Worm (Caenorhabditis elegans): ENCODE measurements around the gene R107.5.

R107.5 gene

DNA sequence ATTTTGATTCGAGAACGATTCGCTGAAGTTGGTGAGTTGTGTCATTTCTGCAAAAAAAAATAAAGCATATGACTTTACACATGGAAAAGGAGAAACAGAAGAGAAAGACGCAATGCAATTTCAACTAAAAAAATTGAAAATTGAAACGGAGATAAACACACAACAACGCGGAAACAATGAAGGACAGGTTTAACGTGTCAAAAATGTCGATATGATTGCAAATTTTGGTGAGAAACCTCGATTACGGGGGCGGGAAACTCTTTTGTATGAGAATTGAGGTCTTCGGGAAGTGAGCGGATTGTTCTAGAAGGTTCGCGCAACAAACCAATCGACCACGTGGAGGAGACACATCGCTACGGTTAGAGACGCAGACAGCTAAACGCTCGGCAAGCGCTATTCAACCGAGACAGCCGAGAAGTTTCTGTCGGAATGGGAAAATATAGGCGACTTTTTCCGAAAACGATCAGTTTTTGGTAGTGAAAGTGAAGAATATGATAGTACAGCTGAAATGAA, at the start of gene R107.5:
R107.5 (minus strand) TSS at position 51 of the 513 bp plus-strand sequence.
- TF ChIP-seq tlf-1 (GFP tag; optimal IDR thresholded peaks at IDR 0.05) (peak; percentile 94), B0336.3 (GFP tag; IDR thresholded peaks at IDR 0.05) (peak; percentile 94), madf-3 (GFP tag; IDR thresholded peaks at IDR 0.05) (peak; percentile 82), aptf-2 (GFP tag; conservative IDR thresholded peaks at IDR 0.05) (no peak), ztf-18 (tag; optimal IDR thresholded peaks at IDR 0.05) (peak; percentile 63), F49E8.2 (tag; optimal IDR thresholded peaks at IDR 0.05; ENCODE audit: insufficient read depth) (no peak), F23B12.7 (tag; optimal IDR thresholded peaks at IDR 0.05; ENCODE audit: insufficient read depth) (no peak), egl-44 (GFP tag; IDR thresholded peaks at IDR 0.05) (peak; percentile 84), lir-1 (GFP tag; conservative IDR thresholded peaks at IDR 0.05) (peak; percentile 93), attf-6 (GFP tag; IDR thresholded peaks at IDR 0.05) (peak; percentile 55; the same call in 1 of the 2 replicates), tbx-9 (tag; optimal IDR thresholded peaks at IDR 0.05; ENCODE audit: borderline replicate concordance) (peak; percentile 34), zfh-2 (GFP tag; conservative IDR thresholded peaks at IDR 0.05) (peak; percentile 93), tbp1 (GFP tag; optimal IDR thresholded peaks at IDR 0.05) (peak; percentile 76), ccch-3 (GFP tag; optimal IDR thresholded peaks at IDR 0.05) (no peak), hlh-26 (GFP tag; conservative IDR thresholded peaks at IDR 0.05) (no peak), cebp-2 (GFP tag; IDR thresholded peaks at IDR 0.05) (peak; percentile 87), nhr-120 (GFP tag; IDR thresholded peaks at IDR 0.05) (0 out of 2 replicates have a peak, but pooled peaks have one; percentile 68), egl-18 (GFP tag; IDR thresholded peaks at IDR 0.05) (peak; percentile 91), nhr-80 (tag; optimal IDR thresholded peaks at IDR 0.05) (peak; percentile 31), nhr-27 (tag; optimal IDR thresholded peaks at IDR 0.05) (peak; percentile 95), die-1 (tag; optimal IDR thresholded peaks at IDR 0.05) (peak; percentile 20), K12H6.12 (tag; optimal IDR thresholded peaks at IDR 0.05) (peak; percentile 96), hmg-1.2 (GFP tag; IDR thresholded peaks at IDR 0.05) (peak; percentile 95), F22D6.2 (tag; optimal IDR thresholded peaks at IDR 0.05) (peak; percentile 88), snpc-1.3 (tag; optimal IDR thresholded peaks at IDR 0.05; ENCODE audit: insufficient read depth) (no peak), Y67H2A.10 (GFP tag; conservative IDR thresholded peaks at IDR 0.05) (peak; percentile 96), mes-4 (tag; optimal IDR thresholded peaks at IDR 0.05) (no peak), Y56A3A.18 (GFP tag; IDR thresholded peaks at IDR 0.05) (peak; percentile 86), dpl-1 (GFP tag; optimal IDR thresholded peaks at IDR 0.05) (peak; percentile 42), cebp-1 (GFP tag; IDR thresholded peaks at IDR 0.05) (peak; percentile 70; the same call in 1 of the 2 replicates), cebp-1 (tag; optimal IDR thresholded peaks at IDR 0.05) (peak; percentile 89), F39B2.1 (GFP tag; IDR thresholded peaks at IDR 0.05) (no peak), lin-35 (GFP tag; optimal IDR thresholded peaks at IDR 0.05) (peak in 2 of 3 experiments; percentile 52 to 78), let-607 (tag; optimal IDR thresholded peaks at IDR 0.05) (peak; percentile 95 to 98), mel-28 (tag; optimal IDR thresholded peaks at IDR 0.05; ENCODE audit: borderline replicate concordance) (peak; percentile 84), hsf-1 (GFP tag; IDR thresholded peaks at IDR 0.05) (peak; percentile 100), zim-3 (tag; optimal IDR thresholded peaks at IDR 0.05) (peak; percentile 94), pha-4 (tag; optimal IDR thresholded peaks at IDR 0.05) (no peak), hmg-20 (GFP tag; IDR thresholded peaks at IDR 0.05) (no peak), madf-10 (tag; optimal IDR thresholded peaks at IDR 0.05) (peak; percentile 76), snpc-1.1 (tag; optimal IDR thresholded peaks at IDR 0.05; ENCODE audit: insufficient read depth) (no peak), ztf-6 (GFP tag; IDR thresholded peaks at IDR 0.05) (0 out of 2 replicates have a peak, but pooled peaks have one; percentile 60), nhr-179 (tag; optimal IDR thresholded peaks at IDR 0.05) (no peak), nfyb-1 (GFP tag; IDR thresholded peaks at IDR 0.05) (peak; percentile 97), lag-1 (GFP tag; IDR thresholded peaks at IDR 0.05) (0 out of 2 replicates have a peak, but pooled peaks have one; percentile 22), rcor-1 (GFP tag; IDR thresholded peaks at IDR 0.05) (peak; percentile 87), nfya-1 (tag; optimal IDR thresholded peaks at IDR 0.05; ENCODE audit: borderline replicate concordance, insufficient read depth) (no peak)

All from whole organism, young adult.